Worm (Caenorhabditis elegans): ENCODE results near the gene W03H9.1.

Gene W03H9.1

DNA sequence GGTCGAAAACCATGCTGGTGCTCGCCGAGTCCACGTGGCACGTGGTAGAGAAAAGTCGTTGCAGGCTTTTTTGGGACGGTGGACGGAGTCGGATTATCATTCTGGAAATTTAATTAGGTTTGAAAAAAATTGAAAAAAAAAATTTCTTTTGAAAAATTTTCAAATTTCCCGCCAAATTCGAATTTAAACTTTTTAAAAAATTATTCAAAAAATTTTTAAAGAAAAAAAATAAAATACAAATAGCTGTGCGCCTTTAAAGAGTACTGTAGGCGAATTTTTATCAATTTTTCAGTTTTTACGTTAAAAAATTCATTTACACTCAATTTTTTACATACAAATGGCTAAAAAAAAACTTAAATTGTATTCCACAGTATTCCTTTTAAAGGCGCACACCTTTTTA lies 23.1 kb downstream of the W03H9.1 start, which contains the start of gene K09E4.3:
TSS of gene K09E4.3 (minus strand) at position 101 of the 400 bp plus-strand sequence.
- TF ChIP-seq C08G9.2 (tag; optimal IDR thresholded peaks at IDR 0.05): no peak
- no peak for TF ChIP-seq T23F11.4 (GFP tag; optimal IDR thresholded peaks at IDR 0.05)

DNA sequence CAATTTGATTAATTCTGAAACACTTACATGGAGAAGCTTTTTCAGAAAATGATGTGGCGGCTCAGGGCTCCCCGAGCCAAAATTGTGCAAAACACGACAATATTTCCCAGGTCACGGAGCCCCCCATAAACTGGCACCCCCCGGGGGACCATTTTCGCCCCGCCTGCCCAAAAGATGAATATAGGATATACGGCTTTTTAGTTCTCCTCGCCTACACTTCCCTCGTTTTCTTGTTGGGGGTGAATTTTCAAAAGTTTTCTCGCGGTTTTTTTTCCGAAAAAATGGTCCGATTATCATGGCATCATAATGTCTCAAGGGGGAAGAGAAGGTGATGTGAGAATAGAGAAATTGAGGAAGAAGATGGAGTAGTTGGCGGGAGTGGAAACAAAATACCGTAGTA lies 27.9 kb downstream of the W03H9.1 start, which contains the start of gene K09E4.4:
TSS of gene K09E4.4 (minus strand) at position 101 of the 400 bp plus-strand sequence.
- TF ChIP-seq hlh-13 (GFP tag; optimal IDR thresholded peaks at IDR 0.05) (no peak), pros-1 (tag; optimal IDR thresholded peaks at IDR 0.05) (no peak), ceh-22 (tag; optimal IDR thresholded peaks at IDR 0.05) (no peak), ceh-31 (tag; optimal IDR thresholded peaks at IDR 0.05) (no peak), Y22D7AL.16 (tag; optimal IDR thresholded peaks at IDR 0.05) (no peak), ref-2 (tag; optimal IDR thresholded peaks at IDR 0.05) (no peak)

- TF ChIP-seq hlh-8 (tag; optimal IDR thresholded peaks at IDR 0.05): no peak
- no peak for TF ChIP-seq ceh-48 (tag; optimal IDR thresholded peaks at IDR 0.05)
- TF ChIP-seq ceh-34 (tag; optimal IDR thresholded peaks at IDR 0.05): no peak
- TF ChIP-seq ahr-1 (tag; optimal IDR thresholded peaks at IDR 0.05): no peak
- no peak for TF ChIP-seq eyg-1 (tag; optimal IDR thresholded peaks at IDR 0.05)
- TF ChIP-seq ceh-30 (tag; optimal IDR thresholded peaks at IDR 0.05): no peak
- TF ChIP-seq ceh-9 (tag; optimal IDR thresholded peaks at IDR 0.05): no peak
- no peak for TF ChIP-seq ets-4 (tag; optimal IDR thresholded peaks at IDR 0.05)
- TF ChIP-seq pha-4 (tag; optimal IDR thresholded peaks at IDR 0.05): no peak
Observed at ce11 chrII:14118391-14118790, 31.5 kb downstream of the W03H9.1 start.

DNA sequence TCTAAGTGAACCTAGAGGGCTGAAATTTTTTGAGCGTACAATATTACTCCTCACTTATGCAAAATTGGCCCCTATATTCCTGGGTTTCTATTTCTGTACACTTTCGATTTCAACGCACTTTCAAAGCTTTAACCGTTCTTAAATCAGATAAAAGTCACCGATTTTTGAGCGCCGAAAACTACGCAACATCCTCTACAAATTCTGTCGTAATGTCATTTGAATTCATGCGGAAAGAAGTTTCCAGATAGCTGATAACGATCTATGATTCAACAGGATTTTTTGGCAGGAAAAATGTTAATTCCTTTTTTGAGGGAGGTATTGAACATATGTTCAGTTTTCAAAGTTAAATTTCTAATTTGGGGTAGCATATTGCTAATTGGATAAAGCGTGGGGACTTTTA lies 37.1 kb downstream of the W03H9.1 start:
- TF ChIP-seq pha-2 (tag; optimal IDR thresholded peaks at IDR 0.05): no peak
- TF ChIP-seq pha-4 (tag; optimal IDR thresholded peaks at IDR 0.05): no peak
- TF ChIP-seq ets-4 (tag; optimal IDR thresholded peaks at IDR 0.05): no peak
- no peak for TF ChIP-seq elt-4 (tag; optimal IDR thresholded peaks at IDR 0.05)
- no peak for TF ChIP-seq tbx-2 (tag; optimal IDR thresholded peaks at IDR 0.05)
- TF ChIP-seq odd-2 (tag; optimal IDR thresholded peaks at IDR 0.05): no peak
- TF ChIP-seq T23F11.4 (GFP tag; optimal IDR thresholded peaks at IDR 0.05): no peak
- no peak for TF ChIP-seq npax-4 (tag; optimal IDR thresholded peaks at IDR 0.05)
- no peak for TF ChIP-seq fkh-6 (tag; optimal IDR thresholded peaks at IDR 0.05)
- TF ChIP-seq sdc-2 (tag; optimal IDR thresholded peaks at IDR 0.05): no peak
- no peak for TF ChIP-seq unc-55 (GFP tag; optimal IDR thresholded peaks at IDR 0.05)
- TF ChIP-seq C38D4.7 (GFP tag; optimal IDR thresholded peaks at IDR 0.05): no peak
- no peak for TF ChIP-seq hlh-13 (GFP tag; optimal IDR thresholded peaks at IDR 0.05)
- no peak for TF ChIP-seq madf-2 (tag; optimal IDR thresholded peaks at IDR 0.05)
- no peak for TF ChIP-seq Y22D7AL.16 (tag; optimal IDR thresholded peaks at IDR 0.05)
- no peak for TF ChIP-seq gmeb-2 (tag; optimal IDR thresholded peaks at IDR 0.05)
- no peak for TF ChIP-seq unc-42 (tag; optimal IDR thresholded peaks at IDR 0.05)
- no peak for TF ChIP-seq sox-2 (GFP tag; IDR thresholded peaks at IDR 0.05)

DNA sequence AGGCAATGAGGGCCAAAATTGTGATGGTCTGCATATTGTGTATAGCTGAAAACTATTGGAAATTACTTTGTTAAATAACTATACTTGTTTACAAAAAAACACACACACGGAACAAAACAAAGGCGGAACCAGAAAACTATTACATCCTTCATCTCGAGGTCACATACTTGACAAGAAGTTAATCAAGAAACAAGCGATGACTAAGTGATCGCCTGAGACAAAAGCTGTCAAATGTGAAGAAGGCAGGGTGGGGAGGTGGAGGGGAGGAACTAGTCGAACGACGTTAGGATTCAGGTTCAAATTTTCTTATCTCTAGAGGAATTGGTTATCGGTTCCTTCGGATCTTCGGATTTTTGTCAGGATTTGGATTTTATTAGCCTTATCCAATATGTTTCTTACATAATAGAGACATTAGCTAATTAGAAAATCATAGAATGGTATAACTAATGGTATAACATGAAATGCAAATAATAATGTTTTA lies 40.7 kb downstream of the W03H9.1 start, which contains the start of gene cpg-7:
TSS of gene cpg-7 (minus strand) at position 51 of the 481 bp plus-strand sequence.
- no peak for TF ChIP-seq pat-9 (tag; optimal IDR thresholded peaks at IDR 0.05)
- no peak for TF ChIP-seq rnt-1 (tag; optimal IDR thresholded peaks at IDR 0.05)
- no peak for TF ChIP-seq hlh-13 (GFP tag; optimal IDR thresholded peaks at IDR 0.05)
- TF ChIP-seq nhr-232 (tag; optimal IDR thresholded peaks at IDR 0.05): no peak
- no peak for TF ChIP-seq nhr-11 (tag; optimal IDR thresholded peaks at IDR 0.05)
- TF ChIP-seq sox-2 (GFP tag; IDR thresholded peaks at IDR 0.05): no peak
- no peak for TF ChIP-seq ceh-45 (GFP tag; IDR thresholded peaks at IDR 0.05)
- no peak for TF ChIP-seq ceh-34 (tag; optimal IDR thresholded peaks at IDR 0.05)
- no peak for TF ChIP-seq sox-4 (tag; optimal IDR thresholded peaks at IDR 0.05)
- TF ChIP-seq ceh-19 (GFP tag; optimal IDR thresholded peaks at IDR 0.05): no peak
- TF ChIP-seq hlh-8 (tag; optimal IDR thresholded peaks at IDR 0.05): no peak
- TF ChIP-seq T23F11.4 (GFP tag; optimal IDR thresholded peaks at IDR 0.05): no peak
